Fruit fly (Drosophila melanogaster): ENCODE measurements around the gene CG12659.

CG12659 gene

dm6 chrX:8558762-8559172, 32.8 kb downstream of the CG12659 start, which contains the start of gene IntS4:
Gene IntS4 (minus strand): TSS chrX:8558781.
- TF ChIP-seq noc (tag; optimal IDR thresholded peaks at IDR 0.05) = no peak

dm6 chrX:8554303-8554702, 37.2 kb downstream of the CG12659 start:
- no peak for TF ChIP-seq noc (tag; optimal IDR thresholded peaks at IDR 0.05)

- no peak for TF ChIP-seq noc (tag; optimal IDR thresholded peaks at IDR 0.05)
These were observed 48.8 kb downstream of the CG12659 start for dm6 chrX:8542728-8543127.

- TF ChIP-seq noc (tag; optimal IDR thresholded peaks at IDR 0.05) = no peak
These were observed 49.5 kb downstream of the CG12659 start for dm6 chrX:8541985-8542384.
